Worm (Caenorhabditis elegans) whole organism, late embryonic: Measurements from ENCODE around the gene str-243.

Experiments
- T23F11.4 ChIP-seq: fragments of 200-800 bp; sonication (Bioruptor generic); optimal IDR thresholded peaks from 2 replicates; lab custom pipeline; 2018; ENCODE audit warnings: mild to moderate bottlenecking, missing genetic modification characterization, missing compliant biosample characterization
- Y22D7AL.16 ChIP-seq: sonication (generic microtip); optimal IDR thresholded peaks from 2 replicates; lab custom pipeline; 2016; ENCODE audit warnings: missing genetic modification characterization, missing compliant biosample characterization
- ceh-18 ChIP-seq: sonication (generic microtip); optimal IDR thresholded peaks from 2 replicates; lab custom pipeline; 2016; ENCODE audit warnings: missing genetic modification characterization, missing compliant biosample characterization
- ceh-19 ChIP-seq: fragments of 200-800 bp; sonication (Bioruptor generic); optimal IDR thresholded peaks from 2 replicates; lab custom pipeline; 2018; ENCODE audit warnings: mild to moderate bottlenecking, missing genetic modification characterization, missing compliant biosample characterization
- ceh-2 ChIP-seq: sonication (generic microtip); optimal IDR thresholded peaks from 2 replicates; lab custom pipeline; 2016; ENCODE audit warnings: missing genotype, missing genetic modification characterization, missing compliant biosample characterization
- ceh-30 ChIP-seq: fragments of 150-350 bp; optimal IDR thresholded peaks from 2 replicates; lab custom pipeline; 2014; ENCODE audit warnings: missing biosample characterization, missing genetic modification characterization
- ceh-31 ChIP-seq: sonication (generic microtip); optimal IDR thresholded peaks from 2 replicates; lab custom pipeline; 2016; ENCODE audit warnings: missing genetic modification characterization, missing compliant biosample characterization
- ceh-34 ChIP-seq: sonication (generic microtip); optimal IDR thresholded peaks from 2 replicates; lab custom pipeline; 2016; ENCODE audit warnings: mild to moderate bottlenecking, missing genetic modification characterization, missing compliant biosample characterization
- ceh-48 ChIP-seq: sonication (generic microtip); optimal IDR thresholded peaks from 2 replicates; lab custom pipeline; 2016; ENCODE audit warnings: missing genetic modification characterization, inconsistent platforms, missing compliant biosample characterization
- che-1 ChIP-seq: sonication (generic microtip); optimal IDR thresholded peaks from 2 replicates; lab custom pipeline; 2016; ENCODE audit warnings: mild to moderate bottlenecking, missing genetic modification characterization, missing compliant biosample characterization
- dmd-4 ChIP-seq: sonication (generic microtip); optimal IDR thresholded peaks from 2 replicates; lab custom pipeline; 2016; ENCODE audit warnings: borderline replicate concordance, missing genetic modification characterization, missing compliant biosample characterization
- elt-2 ChIP-seq: sonication (generic microtip); optimal IDR thresholded peaks from 2 replicates; lab custom pipeline; 2016; ENCODE audit warnings: missing genetic modification reagents, missing genetic modification characterization, missing compliant biosample characterization
- fax-1 ChIP-seq: sonication (generic microtip); optimal IDR thresholded peaks from 2 replicates; lab custom pipeline; 2016; ENCODE audit warnings: missing genotype, missing genetic modification characterization, missing compliant biosample characterization
- fkh-10 ChIP-seq: fragments of 150-350 bp; optimal IDR thresholded peaks from 2 replicates; lab custom pipeline; 2014; ENCODE audit warnings: missing biosample characterization, missing genetic modification reagents, missing genetic modification characterization
- fkh-6 ChIP-seq: sonication (generic microtip); optimal IDR thresholded peaks from 2 replicates; lab custom pipeline; 2016; ENCODE audit warnings: missing genetic modification characterization, missing compliant biosample characterization
- hlh-15 ChIP-seq: sonication (generic microtip); optimal IDR thresholded peaks from 2 replicates; lab custom pipeline; 2016; ENCODE audit warnings: missing genetic modification characterization, missing compliant biosample characterization
- hlh-30 ChIP-seq: sonication (generic microtip); optimal IDR thresholded peaks from 2 replicates; lab custom pipeline; 2017; ENCODE audit warnings: antibody characterized with exemption, missing genetic modification characterization, missing compliant biosample characterization; ENCODE audit not compliant: insufficient read depth
- hlh-6 ChIP-seq: sonication (generic microtip); optimal IDR thresholded peaks from 2 replicates; lab custom pipeline; 2016; ENCODE audit warnings: missing genotype, missing genetic modification characterization, missing compliant biosample characterization
- lim-6 ChIP-seq: sonication (generic microtip); optimal IDR thresholded peaks from 2 replicates; lab custom pipeline; 2016; ENCODE audit warnings: missing genetic modification characterization, missing compliant biosample characterization
- lin-11 ChIP-seq: fragments of 200-800 bp; sonication (Bioruptor generic); optimal IDR thresholded peaks from 2 replicates; lab custom pipeline; 2018; ENCODE audit warnings: mild to moderate bottlenecking, missing genetic modification characterization, missing compliant biosample characterization
- madf-2 ChIP-seq: sonication (generic microtip); optimal IDR thresholded peaks from 2 replicates; lab custom pipeline; 2017; ENCODE audit warnings: missing genetic modification characterization, missing compliant biosample characterization
- nhr-11 ChIP-seq: fragments of 150-350 bp; optimal IDR thresholded peaks from 2 replicates; lab custom pipeline; 2014; ENCODE audit warnings: missing biosample characterization, missing genetic modification characterization
- nhr-232 ChIP-seq: sonication (generic microtip); optimal IDR thresholded peaks from 2 replicates; lab custom pipeline; 2016; ENCODE audit warnings: missing genetic modification characterization, missing compliant biosample characterization
- npax-4 ChIP-seq: sonication (generic microtip); optimal IDR thresholded peaks from 2 replicates; lab custom pipeline; 2016; ENCODE audit warnings: missing genetic modification characterization, missing compliant biosample characterization
- odd-2 ChIP-seq: sonication (generic microtip); optimal IDR thresholded peaks from 2 replicates; lab custom pipeline; 2017; ENCODE audit warnings: antibody characterized with exemption, mild to moderate bottlenecking, missing genetic modification characterization, missing compliant biosample characterization
- pat-9 ChIP-seq: fragments of 200-800 bp; sonication (Bioruptor generic); optimal IDR thresholded peaks from 2 replicates; lab custom pipeline; 2018; ENCODE audit warnings: mild to moderate bottlenecking, missing genetic modification characterization, moderate library complexity, missing compliant biosample characterization
- pha-2 ChIP-seq: sonication (generic microtip); optimal IDR thresholded peaks from 2 replicates; lab custom pipeline; 2017; ENCODE audit warnings: mild to moderate bottlenecking, missing genetic modification characterization, missing compliant biosample characterization
- pha-4 ChIP-seq: fragments of 150-350 bp; optimal IDR thresholded peaks from 2 replicates; lab custom pipeline; 2018; ENCODE audit warnings: missing biosample characterization, missing genetic modification reagents, missing genetic modification characterization
- pros-1 ChIP-seq: fragments of 150-350 bp; optimal IDR thresholded peaks from 2 replicates; lab custom pipeline; 2014; ENCODE audit warnings: missing biosample characterization, missing genetic modification reagents, missing genetic modification characterization
- ref-2 ChIP-seq: sonication (generic microtip); optimal IDR thresholded peaks from 2 replicates; lab custom pipeline; 2016; ENCODE audit warnings: missing genetic modification characterization, missing compliant biosample characterization
- sox-4 ChIP-seq: sonication (generic microtip); optimal IDR thresholded peaks from 2 replicates; lab custom pipeline; 2017; ENCODE audit warnings: mild to moderate bottlenecking, missing genetic modification characterization, inconsistent platforms, missing compliant biosample characterization
- syd-9 ChIP-seq: sonication (generic microtip); optimal IDR thresholded peaks from 2 replicates; lab custom pipeline; 2016; ENCODE audit warnings: mild to moderate bottlenecking, missing genetic modification characterization, moderate library complexity, missing compliant biosample characterization
- tbx-7 ChIP-seq: sonication (generic microtip); optimal IDR thresholded peaks from 2 replicates; lab custom pipeline; 2016; ENCODE audit warnings: missing genotype, missing genetic modification characterization, missing compliant biosample characterization
- unc-3 ChIP-seq, 2 experiments: fragments of 200-800 bp in 1 of 2; sonication (Bioruptor generic) in 1 of 2; sonication (generic microtip) in 1 of 2; conservative IDR thresholded peaks in 1 of 2; optimal IDR thresholded peaks in 1 of 2; 2 replicates each; pipeline versions ENCODE4 v1.3.6 to Lab custom; 2016 to 2022; ENCODE audit warnings: missing compliant biosample characterization in 2 of 2, missing genetic modification characterization in 2 of 2, missing genetic modification reagents in 1 of 2
- unc-42 ChIP-seq: sonication (generic microtip); optimal IDR thresholded peaks from 2 replicates; lab custom pipeline; 2016; ENCODE audit warnings: missing genotype, missing genetic modification characterization, missing compliant biosample characterization
- unc-55 ChIP-seq: sonication (generic microtip); optimal IDR thresholded peaks from 2 replicates; lab custom pipeline; 2017; ENCODE audit warnings: missing biosample characterization, missing genetic modification reagents, missing genetic modification characterization
- unc-86 ChIP-seq: sonication (generic microtip); optimal IDR thresholded peaks from 2 replicates; lab custom pipeline; 2016; ENCODE audit warnings: missing genetic modification characterization, missing compliant biosample characterization

str-243 gene

ce11 chrV:1540249-1540648 lies 17.7 kb downstream of the str-243 start:
- TF ChIP-seq madf-2 (tag; lab: Kevin White, UChicago) (no peak), che-1 (tag; lab: Kevin White, UChicago) (no peak), unc-55 (GFP tag; lab: Kevin White, UChicago) (no peak), fax-1 (tag; lab: Kevin White, UChicago) (no peak)

- no peak for TF ChIP-seq T23F11.4 (GFP tag; lab: Kevin White, UChicago)
- no peak for TF ChIP-seq ceh-34 (tag; lab: Kevin White, UChicago)
- TF ChIP-seq pros-1 (tag; lab: Kevin White, UChicago): no peak
- TF ChIP-seq nhr-232 (tag; lab: Kevin White, UChicago): no peak
- no peak for TF ChIP-seq dmd-4
- TF ChIP-seq pha-4 (tag; lab: Kevin White, UChicago): no peak
- TF ChIP-seq odd-2 (tag; lab: Kevin White, UChicago): no peak
- no peak for TF ChIP-seq lin-11
- no peak for TF ChIP-seq tbx-7 (tag; lab: Kevin White, UChicago)
- no peak for TF ChIP-seq lim-6 (tag; lab: Kevin White, UChicago)
- TF ChIP-seq hlh-15 (tag; lab: Kevin White, UChicago): no peak
- TF ChIP-seq ceh-30 (tag; lab: Kevin White, UChicago): no peak
- no peak for TF ChIP-seq Y22D7AL.16 (tag; lab: Kevin White, UChicago)
- TF ChIP-seq ref-2: no peak
- TF ChIP-seq unc-42: no peak
These were observed 19.2 kb downstream of the str-243 start, which contains the start of gene oac-31 for ce11 chrV:1541786-1542185. Gene oac-31, minus strand, starts transcription at chrV:1541886.

- TF ChIP-seq hlh-30 (tag; lab: Kevin White, UChicago) (no peak), ceh-18 (tag; lab: Kevin White, UChicago) (no peak), elt-2 (peak; percentile 25), pha-2 (tag; lab: Kevin White, UChicago) (no peak), nhr-11 (no peak), unc-86 (tag; lab: Kevin White, UChicago) (no peak), fkh-10 (no peak)
These were observed 23.1 kb downstream of the str-243 start, which contains the start of gene oac-32 for ce11 chrV:1545694-1546093. Gene oac-32, minus strand, starts transcription at chrV:1545783.

ce11 chrV:1547843-1548242 lies 25.3 kb downstream of the str-243 start, which contains the start of gene F52F10.2:
Gene F52F10.2, plus strand, starts transcription at chrV:1548143.
- TF ChIP-seq hlh-15 (tag; lab: Kevin White, UChicago) (no peak), unc-3 (GFP tag; conservative IDR thresholded peaks at IDR 0.05; lab: Robert Waterston, UW) (no peak), unc-3 (tag; optimal IDR thresholded peaks at IDR 0.05; lab: Kevin White, UChicago) (no peak), ceh-2 (no peak), npax-4 (no peak), pha-2 (tag; lab: Kevin White, UChicago) (no peak), unc-55 (GFP tag; lab: Kevin White, UChicago) (no peak), odd-2 (tag; lab: Kevin White, UChicago) (no peak)

ce11 chrV:1550697-1551096 lies 28.1 kb downstream of the str-243 start:
- TF ChIP-seq pha-2 (tag; lab: Kevin White, UChicago): no peak
- TF ChIP-seq ceh-31: no peak
- TF ChIP-seq pat-9 (tag; lab: Kevin White, UChicago): no peak
- no peak for TF ChIP-seq lin-11
- no peak for TF ChIP-seq ceh-19 (GFP tag; lab: Kevin White, UChicago)
- TF ChIP-seq unc-86 (tag; lab: Kevin White, UChicago): no peak
- no peak for TF ChIP-seq madf-2 (tag; lab: Kevin White, UChicago)
- no peak for TF ChIP-seq syd-9
- TF ChIP-seq tbx-7 (tag; lab: Kevin White, UChicago): no peak
- no peak for TF ChIP-seq fkh-6 (tag; lab: Kevin White, UChicago)
- no peak for TF ChIP-seq hlh-30 (tag; lab: Kevin White, UChicago)
- no peak for TF ChIP-seq T23F11.4 (GFP tag; lab: Kevin White, UChicago)
- no peak for TF ChIP-seq ceh-48 (tag; lab: Kevin White, UChicago)
- no peak for TF ChIP-seq hlh-6 (tag; lab: Kevin White, UChicago)
- TF ChIP-seq nhr-232 (tag; lab: Kevin White, UChicago): no peak
- no peak for TF ChIP-seq elt-2
- no peak for TF ChIP-seq sox-4 (tag; lab: Kevin White, UChicago)
- no peak for TF ChIP-seq pros-1 (tag; lab: Kevin White, UChicago)
